Worm (Caenorhabditis elegans) whole organism, dauer: ENCODE measurements around the gene C12D5.4.

Experiments used
- unc-62 ChIP-seq: sonication (generic microtip); optimal IDR thresholded peaks from 2 replicates; lab custom pipeline; 2017; ENCODE audit warnings: missing biosample characterization, missing genetic modification reagents, missing genetic modification characterization

Gene C12D5.4

ce11 chrV:7672258-7672657 lies at the start of gene C12D5.4:
TSS of gene C12D5.4 (plus strand) at chrV:7672558.
- TF ChIP-seq unc-62: no peak

- TF ChIP-seq unc-62: no peak
Observed at ce11 chrV:7624152-7624551, 48.2 kb upstream of the C12D5.4 start, which contains the start of gene C50E3.13. TSS of gene C50E3.13 (minus strand) at chrV:7624252.

DNA sequence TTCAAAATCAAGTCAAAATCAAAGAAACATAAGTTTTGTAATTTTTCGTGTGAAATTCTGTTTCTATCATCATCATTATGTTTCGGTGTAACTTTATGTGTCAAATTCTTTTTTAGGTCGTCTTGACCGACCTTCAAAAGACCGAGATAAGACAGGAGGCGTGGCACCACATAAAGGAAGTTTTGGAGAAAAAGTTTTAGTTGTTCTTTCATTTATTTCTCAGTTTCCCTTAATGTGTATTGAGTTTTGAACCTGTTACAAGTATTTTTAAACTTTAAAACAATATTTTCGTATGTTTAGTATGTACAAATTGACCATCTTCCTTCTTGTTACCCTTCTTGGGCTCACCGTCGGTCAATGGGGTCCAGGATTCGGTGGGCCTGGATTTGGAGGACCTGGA lies 47.7 kb upstream of the C12D5.4 start, which contains the start of gene grsp-4:
Gene grsp-4 (plus strand): TSS at position 301 of the 400 bp plus-strand sequence.
- no peak for TF ChIP-seq unc-62

- no peak for TF ChIP-seq unc-62
Observed at ce11 chrV:7626550-7626949, 45.8 kb upstream of the C12D5.4 start, which contains the start of gene F07C4.6. TSS of gene F07C4.6 (plus strand) at chrV:7626850.

DNA sequence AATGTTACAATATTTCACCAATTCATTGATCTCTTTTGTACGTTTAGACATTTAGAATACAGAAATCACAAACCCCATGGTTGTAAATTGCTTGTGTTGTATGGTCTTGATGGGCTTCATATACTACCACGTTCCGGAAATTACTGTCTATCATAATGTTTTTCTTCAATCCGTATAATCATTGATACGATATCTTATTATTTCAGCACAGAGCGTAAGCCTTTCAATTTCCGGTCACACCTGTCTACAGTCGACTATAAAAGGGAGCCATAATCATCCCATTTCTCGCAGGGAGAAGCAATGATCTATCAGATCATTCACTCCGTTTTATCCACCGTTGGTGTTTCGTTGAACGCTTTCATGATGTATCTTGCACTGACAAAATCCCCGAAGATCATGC lies 42.9 kb upstream of the C12D5.4 start, which contains the start of gene srd-30:
Gene srd-30 (plus strand): TSS at position 301 of the 400 bp plus-strand sequence.
- no peak for TF ChIP-seq unc-62

DNA sequence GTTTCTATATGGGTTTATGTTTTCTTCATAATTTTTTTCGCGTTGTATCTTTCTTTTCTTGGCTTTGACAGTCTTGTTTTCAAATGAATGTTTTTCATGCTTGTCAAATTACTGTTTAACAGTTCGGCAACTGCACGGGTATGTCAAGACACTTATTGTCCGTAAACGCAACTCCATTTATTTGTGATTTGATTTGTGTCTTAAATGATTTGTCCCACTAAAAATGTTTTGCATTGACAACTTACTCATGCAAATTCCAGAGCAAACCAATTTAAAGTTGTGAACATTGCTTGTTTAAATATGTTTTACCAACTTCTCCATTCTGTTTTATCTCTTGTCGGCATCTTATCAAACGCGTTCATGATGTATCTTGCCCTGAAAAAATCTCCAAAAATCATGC lies 40.6 kb upstream of the C12D5.4 start, which contains the start of gene srd-25:
Gene srd-25 (plus strand): TSS at position 301 of the 400 bp plus-strand sequence.
- no peak for TF ChIP-seq unc-62

DNA sequence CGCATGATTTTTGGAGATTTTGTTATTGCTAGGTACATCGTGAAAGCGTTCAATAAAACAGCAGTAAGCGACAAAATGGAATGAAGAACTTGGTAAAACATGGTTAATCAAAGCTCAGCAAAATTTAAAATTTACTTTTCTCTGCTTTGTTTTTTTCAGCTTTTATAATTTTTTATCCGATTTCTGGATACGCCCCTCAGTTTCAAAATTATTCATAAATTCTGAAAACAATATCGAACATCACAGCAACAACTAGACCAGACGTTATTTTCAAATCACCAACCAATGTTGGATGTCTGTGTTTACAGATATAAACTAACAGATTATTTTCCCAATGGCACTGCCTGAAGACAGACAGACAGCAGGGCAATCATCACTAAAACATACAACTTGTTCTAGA lies 37.7 kb upstream of the C12D5.4 start, which contains the start of gene srd-31:
Gene srd-31 (minus strand): TSS at position 101 of the 400 bp plus-strand sequence.
- no peak for TF ChIP-seq unc-62

- TF ChIP-seq unc-62: no peak
Observed at ce11 chrV:7635469-7635868, 36.9 kb upstream of the C12D5.4 start, which contains the start of gene srd-29. TSS of gene srd-29 (plus strand) at chrV:7635769.

- TF ChIP-seq unc-62: no peak
Observed at ce11 chrV:7637801-7638200, 34.6 kb upstream of the C12D5.4 start, which contains the start of gene clec-45. TSS of gene clec-45 (plus strand) at chrV:7638101.

DNA sequence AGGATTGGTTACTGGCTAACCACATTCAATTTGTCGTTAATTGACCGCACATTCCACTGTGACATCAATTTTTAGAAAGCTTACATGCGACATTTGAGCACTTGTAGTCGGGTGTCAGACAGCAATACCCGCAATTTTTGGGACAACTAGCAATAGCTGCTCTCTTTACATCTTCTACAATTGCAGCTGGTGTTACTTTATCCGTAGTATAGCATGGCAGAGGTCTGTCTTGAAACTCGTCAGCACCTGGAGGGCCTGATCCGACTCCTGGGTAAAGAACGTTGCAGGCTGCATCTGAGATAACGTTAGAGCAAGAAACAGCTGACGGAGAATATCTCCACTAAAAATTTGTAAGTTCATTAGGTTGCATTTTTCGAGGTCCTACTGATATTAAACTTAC lies 33.0 kb upstream of the C12D5.4 start:
- no peak for TF ChIP-seq unc-62

- TF ChIP-seq unc-62: no peak
Observed at ce11 chrV:7639787-7640186, 32.6 kb upstream of the C12D5.4 start, which contains the start of gene F07C4.10. TSS of gene F07C4.10 (minus strand) at chrV:7639887.

ce11 chrV:7641718-7642117 lies 30.6 kb upstream of the C12D5.4 start:
- TF ChIP-seq unc-62: no peak

DNA sequence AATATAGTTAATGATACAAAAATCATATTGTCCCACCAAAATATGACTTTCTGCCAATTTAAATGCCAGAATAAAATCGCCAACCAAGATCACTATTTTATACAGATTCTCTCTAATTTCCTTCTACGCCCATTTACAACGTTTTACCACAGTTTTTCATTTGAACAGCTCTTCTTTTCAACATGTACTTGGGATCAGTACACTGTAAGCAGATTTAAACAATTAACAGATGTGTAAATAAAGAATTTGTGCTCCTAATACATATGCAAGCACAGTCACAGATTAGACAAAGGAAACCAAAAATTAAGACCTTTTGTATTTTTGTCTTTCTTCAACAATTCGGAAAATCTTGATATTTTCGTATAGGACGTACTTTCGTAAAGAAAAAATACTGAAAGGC lies 28.9 kb upstream of the C12D5.4 start, which contains the start of gene F07C4.11:
Gene F07C4.11 (minus strand): TSS at position 101 of the 400 bp plus-strand sequence.
- no peak for TF ChIP-seq unc-62

- no peak for TF ChIP-seq unc-62
Observed at ce11 chrV:7645454-7645853, 26.9 kb upstream of the C12D5.4 start, which contains the start of gene str-47. TSS of gene str-47 (plus strand) at chrV:7645754.

DNA sequence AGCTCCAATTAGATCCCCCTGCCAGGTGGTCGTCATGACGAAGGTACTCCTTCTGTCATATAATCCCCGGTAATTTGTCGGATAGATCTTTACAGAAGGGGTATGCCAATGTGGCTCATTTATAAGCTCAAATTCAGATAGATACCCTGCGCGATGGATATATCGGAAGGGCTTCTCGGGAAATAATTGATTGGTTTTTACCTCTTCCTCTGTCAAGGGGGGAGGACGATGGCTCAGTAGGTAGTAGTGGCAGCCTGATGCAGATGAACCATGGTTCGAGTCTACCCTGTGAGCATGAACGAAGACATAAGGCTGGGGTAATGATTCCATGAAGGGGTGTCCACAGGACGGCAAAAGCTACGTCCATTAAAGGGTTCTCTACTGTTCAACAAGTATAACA lies 25.2 kb upstream of the C12D5.4 start:
- TF ChIP-seq unc-62: no peak

DNA sequence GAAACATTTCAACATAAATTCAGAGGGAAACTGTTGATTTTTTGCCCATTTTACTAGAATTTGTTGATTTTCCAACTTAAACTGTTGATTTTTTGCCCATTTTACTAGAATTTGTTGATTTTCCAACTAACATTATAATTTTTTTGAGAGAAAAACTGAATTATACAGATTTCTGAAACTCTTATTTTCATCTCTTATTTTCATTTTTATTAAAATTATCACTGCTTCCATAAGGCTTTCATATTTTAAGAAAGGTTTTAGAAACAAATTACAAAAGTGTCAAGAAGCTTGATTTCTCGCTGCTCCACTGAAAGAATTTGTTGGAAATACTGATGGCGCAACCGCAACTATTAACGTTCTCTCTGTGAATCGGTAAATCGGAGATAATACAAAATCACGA lies 22.4 kb upstream of the C12D5.4 start:
- TF ChIP-seq unc-62: no peak

- no peak for TF ChIP-seq unc-62
Observed at ce11 chrV:7651757-7652156, 20.6 kb upstream of the C12D5.4 start, which contains the start of gene srh-234. TSS of gene srh-234 (minus strand) at chrV:7651857.

- TF ChIP-seq unc-62: no peak
Observed at ce11 chrV:7653567-7653966, 18.8 kb upstream of the C12D5.4 start, which contains the start of gene srh-200. TSS of gene srh-200 (minus strand) at chrV:7653667.
